Worm (Caenorhabditis elegans): ENCODE results near the gene str-46.

The str-46 gene

DNA sequence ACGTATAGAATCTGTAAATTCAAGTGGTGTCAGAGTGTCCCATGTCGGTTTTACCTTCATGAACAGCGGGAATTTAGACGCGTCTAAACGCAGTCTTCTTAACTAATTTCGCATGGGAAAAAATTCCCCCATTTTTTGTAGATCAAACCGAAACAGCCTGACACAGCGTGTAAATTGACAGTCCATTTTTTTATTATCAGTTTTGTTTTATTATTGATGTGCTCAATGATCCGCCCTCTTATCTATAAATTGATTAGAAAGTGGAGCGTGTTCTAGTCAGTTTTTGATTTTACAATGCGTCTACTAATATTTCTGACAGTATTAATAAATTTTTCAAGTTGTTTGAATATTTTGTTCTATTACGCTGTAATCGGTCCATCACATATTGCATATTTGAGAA lies 50.7 kb downstream of the str-46 start, which contains the start of gene ugt-53:
TSS of gene ugt-53 (plus strand) at position 273 of the 400 bp plus-strand sequence.
- TF ChIP-seq nhr-80 (tag; optimal IDR thresholded peaks at IDR 0.05) (peak; percentile 48), mel-28 (tag; optimal IDR thresholded peaks at IDR 0.05; ENCODE audit: borderline replicate concordance) (no peak), snpc-1.3 (tag; optimal IDR thresholded peaks at IDR 0.05; ENCODE audit: insufficient read depth) (no peak), aptf-3 (GFP tag; IDR thresholded peaks at IDR 0.05) (no peak)
